Worm (Caenorhabditis elegans) whole organism, L1 larva: Measurements from ENCODE around the gene rps-13.
A peak's percentile ranks its signal among the peaks of the same experiment; 100 is the strongest.

Experiments used
- C04F5.9 ChIP-seq: sonication (generic microtip); optimal IDR thresholded peaks from 2 replicates; lab custom pipeline; 2016; ENCODE audit warnings: missing genetic modification characterization, missing compliant biosample characterization
- F16B12.6 ChIP-seq: fragments of 150-350 bp; optimal IDR thresholded peaks from 2 replicates; lab custom pipeline; 2014; ENCODE audit warnings: missing biosample characterization, missing genetic modification characterization
- alr-1 ChIP-seq: fragments of 200-800 bp; sonication (Bioruptor generic); optimal IDR thresholded peaks from 2 replicates; lab custom pipeline; 2018; ENCODE audit warnings: borderline replicate concordance, mild to moderate bottlenecking, missing genetic modification characterization, missing compliant biosample characterization
- efl-1 ChIP-seq, 4 experiments: fragments of 150-350 bp; optimal IDR thresholded peaks in 3 of 4; peaks in 1 of 4; 1 replicate in 1 of 4; 2 replicates in 3 of 4; lab custom pipeline; 2014; ENCODE audit warnings: missing biosample characterization in 2 of 4, missing genetic modification characterization in 2 of 4, missing genetic modification reagents in 2 of 4
- fkh-8 ChIP-seq: sonication (generic microtip); optimal IDR thresholded peaks from 2 replicates; lab custom pipeline; 2016; ENCODE audit warnings: mild to moderate bottlenecking, missing genetic modification characterization, missing compliant biosample characterization
- fos-1 ChIP-seq: fragments of 150-350 bp; optimal IDR thresholded peaks from 2 replicates; lab custom pipeline; 2014; ENCODE audit warnings: missing biosample characterization, missing genetic modification characterization
- hlh-4 ChIP-seq: sonication (generic microtip); optimal IDR thresholded peaks from 2 replicates; lab custom pipeline; 2016; ENCODE audit warnings: mild to moderate bottlenecking, missing genetic modification characterization, missing compliant biosample characterization
- nhr-12 ChIP-seq: sonication (generic microtip); optimal IDR thresholded peaks from 2 replicates; lab custom pipeline; 2017; ENCODE audit warnings: missing biosample characterization, missing genetic modification characterization
- nhr-28 ChIP-seq: fragments of 150-350 bp; optimal IDR thresholded peaks from 2 replicates; lab custom pipeline; 2014; ENCODE audit warnings: missing biosample characterization, missing genetic modification characterization
- pag-3 ChIP-seq: sonication (generic microtip); optimal IDR thresholded peaks from 2 replicates; lab custom pipeline; 2017; ENCODE audit warnings: missing genetic modification characterization, mild to moderate bottlenecking, missing compliant biosample characterization, antibody characterized with exemption, borderline replicate concordance; ENCODE audit not compliant: insufficient read depth
- snpc-4 ChIP-seq: fragments of 150-350 bp; optimal IDR thresholded peaks from 2 replicates; lab custom pipeline; 2014; ENCODE audit warnings: missing biosample characterization, missing genetic modification characterization
- tbx-2 ChIP-seq: sonication (generic microtip); optimal IDR thresholded peaks from 2 replicates; lab custom pipeline; 2016; ENCODE audit warnings: missing genetic modification characterization, missing compliant biosample characterization
- unc-30 ChIP-seq: sonication (generic microtip); optimal IDR thresholded peaks from 2 replicates; lab custom pipeline; 2017; ENCODE audit warnings: missing biosample characterization, missing genetic modification characterization
- unc-62 ChIP-seq: fragments of 150-350 bp; optimal IDR thresholded peaks from 2 replicates; lab custom pipeline; 2014; ENCODE audit warnings: missing biosample characterization, missing genetic modification reagents, missing genetic modification characterization

DNA sequence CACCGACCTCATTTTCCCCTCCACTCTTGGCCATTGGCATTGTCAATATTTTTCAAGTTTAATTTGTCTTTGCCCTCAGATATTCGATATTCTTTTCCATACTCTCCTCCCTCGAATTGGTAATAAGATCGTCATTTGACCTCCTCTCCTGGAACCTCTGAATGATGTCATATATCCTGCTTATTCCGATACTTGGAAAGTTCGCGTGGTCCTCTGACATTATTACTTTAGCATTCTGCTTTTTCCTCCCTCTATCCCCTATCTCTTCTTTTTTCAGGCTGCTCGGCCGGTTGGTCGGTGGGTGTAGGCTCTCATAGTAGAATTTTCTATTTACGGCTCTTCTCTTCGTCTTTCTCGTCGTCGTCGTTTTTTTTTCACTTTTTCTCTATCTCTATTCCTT is 22.3 kb downstream of the rps-13 start:
- TF ChIP-seq F16B12.6 (tag; lab: Kevin White, UChicago) (no peak), hlh-4 (tag; lab: Kevin White, UChicago) (no peak), nhr-28 (no peak), unc-30 (tag; lab: Kevin White, UChicago) (no peak), efl-1 (optimal IDR thresholded peaks at IDR 0.05; lab: Kevin White, UChicago) (no peak), efl-1 (GFP tag; optimal IDR thresholded peaks at IDR 0.05 in 1 of 2; lab: Kevin White, UChicago) (no peak), tbx-2 (tag; lab: Kevin White, UChicago) (peak; percentile 54), snpc-4 (tag; lab: Kevin White, UChicago) (no peak), fos-1 (tag; lab: Kevin White, UChicago) (no peak), alr-1 (no peak), C04F5.9 (tag; lab: Kevin White, UChicago) (no peak), pag-3 (tag; lab: Kevin White, UChicago) (no peak), nhr-12 (no peak), fkh-8 (tag; lab: Kevin White, UChicago) (peak; percentile 64), unc-62 (GFP tag; lab: Kevin White, UChicago) (no peak)
